Fruit fly (Drosophila melanogaster) whole organism, wandering third instar larva: ENCODE results near the gene Cep290.

Experiments
- Abd-B ChIP-seq: fragments of >200 bp; optimal IDR thresholded peaks from 2 replicates; lab custom pipeline; 2017; ENCODE audit warnings: missing biosample characterization, missing genetic modification characterization
- CG32264 ChIP-seq: fragments of 200-800 bp; sonication (Bioruptor generic); optimal IDR thresholded peaks from 2 replicates; lab custom pipeline; 2016; ENCODE audit warnings: missing biosample characterization, missing genetic modification characterization
- Dif ChIP-seq: fragments of 200-275, 200-300 bp; sonication (Bioruptor generic); optimal IDR thresholded peaks from 2 replicates; lab custom pipeline; 2018; ENCODE audit warnings: missing biosample characterization, missing genetic modification characterization; ENCODE audit not compliant: partially characterized antibody
- GATAd ChIP-seq: sonication (Bioruptor generic); optimal IDR thresholded peaks from 2 replicates; lab custom pipeline; 2016; ENCODE audit warnings: missing biosample characterization, missing genetic modification characterization
- HLH106 ChIP-seq: fragments of 200-800 bp; optimal IDR thresholded peaks from 3 replicates; lab custom pipeline; 2019; ENCODE audit warnings: missing biosample characterization, mild to moderate bottlenecking, missing genetic modification characterization, moderate library complexity
- Hr78 ChIP-seq: fragments of >200 bp; optimal IDR thresholded peaks from 2 replicates; lab custom pipeline; 2017; ENCODE audit warnings: missing biosample characterization, missing genetic modification characterization
- OdsH ChIP-seq: fragments of 200-800 bp; sonication (Bioruptor generic); optimal IDR thresholded peaks from 2 replicates; lab custom pipeline; 2016; ENCODE audit warnings: missing biosample characterization, mild to moderate bottlenecking, missing genetic modification characterization
- Rel ChIP-seq, 2 experiments: fragments of 200-800 bp; sonication (Bioruptor generic) in 1 of 2; optimal IDR thresholded peaks; 2 replicates in 1 of 2; 3 replicates in 1 of 2; lab custom pipeline; 2016 to 2019; ENCODE audit warnings: mild to moderate bottlenecking in 2 of 2, missing biosample characterization in 2 of 2, missing genetic modification characterization in 2 of 2, moderate library complexity in 1 of 2
- Sp1 ChIP-seq: fragments of 200-800 bp; sonication (Bioruptor generic); optimal IDR thresholded peaks from 3 replicates; lab custom pipeline; 2019; ENCODE audit warnings: missing biosample characterization, mild to moderate bottlenecking, missing genetic modification characterization, moderate library complexity
- br ChIP-seq: fragments of 200-800 bp; sonication (Bioruptor generic); optimal IDR thresholded peaks from 2 replicates; lab custom pipeline; 2016; ENCODE audit warnings: missing biosample characterization, missing genetic modification characterization
- foxo ChIP-seq, 2 experiments: fragments of 200-800 bp; sonication (Bioruptor generic); optimal IDR thresholded peaks; 2 replicates in 1 of 2; 3 replicates in 1 of 2; lab custom pipeline; 2016 to 2017; ENCODE audit warnings: missing biosample characterization in 2 of 2, missing genetic modification characterization in 2 of 2
- fru ChIP-seq: fragments of 200-800 bp; sonication (Bioruptor generic); optimal IDR thresholded peaks from 3 replicates; lab custom pipeline; 2016; ENCODE audit warnings: missing biosample characterization, mild to moderate bottlenecking, missing genetic modification characterization
- h ChIP-seq: fragments of 200-800 bp; sonication (Bioruptor generic); optimal IDR thresholded peaks from 3 replicates; lab custom pipeline; 2016; ENCODE audit warnings: missing biosample characterization, mild to moderate bottlenecking, missing genetic modification characterization
- jim ChIP-seq: fragments of 175-275, 200-325 bp; sonication (Bioruptor generic); optimal IDR thresholded peaks from 2 replicates; lab custom pipeline; 2016; ENCODE audit warnings: missing biosample characterization, mild to moderate bottlenecking, missing genetic modification characterization
- lola ChIP-seq: fragments of >200 bp; optimal IDR thresholded peaks from 2 replicates; lab custom pipeline; 2017; ENCODE audit warnings: missing biosample characterization, missing genetic modification characterization
- psq ChIP-seq: fragments of 200-800 bp; sonication (Bioruptor generic); optimal IDR thresholded peaks from 3 replicates; lab custom pipeline; 2017; ENCODE audit warnings: missing biosample characterization, mild to moderate bottlenecking, missing genetic modification characterization, moderate library complexity
- sage ChIP-seq: fragments of 200-800 bp; sonication (Bioruptor generic); optimal IDR thresholded peaks from 2 replicates; lab custom pipeline; 2016; ENCODE audit warnings: missing biosample characterization, mild to moderate bottlenecking, missing genetic modification characterization
- tai ChIP-seq: sonication (Bioruptor generic); optimal IDR thresholded peaks from 2 replicates; lab custom pipeline; 2016; ENCODE audit warnings: missing biosample characterization, missing genetic modification characterization

Cep290 gene

dm6 chr3L:897080-897479, 53.4 kb downstream of the Cep290 start, which contains the start of gene CG34057:
TSS of gene CG34057 (plus strand) at chr3L:897380.
- TF ChIP-seq h (no peak), Sp1 (GFP tag; lab: Kevin White, UChicago) (no peak), lola (GFP tag; lab: Kevin White, UChicago) (no peak), jim (GFP tag; lab: Kevin White, UChicago) (no peak), foxo (GFP tag; optimal IDR thresholded peaks at IDR 0.05; lab: Kevin White, UChicago) (no peak), Dif (GFP tag; lab: Kevin White, UChicago) (no peak), GATAd (GFP tag; lab: Kevin White, UChicago) (no peak)
- TF ChIP-seq, all 38 proteins: peak for 0

- TF ChIP-seq fru: no peak
- no peak for TF ChIP-seq Hr78 (GFP tag; lab: Kevin White, UChicago)
- TF ChIP-seq sage (GFP tag; lab: Kevin White, UChicago): no peak
- no peak for TF ChIP-seq psq (GFP tag; lab: Kevin White, UChicago)
- no peak for TF ChIP-seq tai (GFP tag; lab: Kevin White, UChicago)
- TF ChIP-seq h: no peak
- no peak for TF ChIP-seq br (GFP tag; lab: Kevin White, UChicago)
- TF ChIP-seq Abd-B: no peak
- no peak for TF ChIP-seq HLH106 (tag; lab: Kevin White, UChicago)
- no peak for TF ChIP-seq Rel (GFP tag; optimal IDR thresholded peaks at IDR 0.05; lab: Kevin White, UChicago)
- no peak for TF ChIP-seq Rel (tag; optimal IDR thresholded peaks at IDR 0.05; lab: Kevin White, UChicago)
- no peak for TF ChIP-seq OdsH (GFP tag; lab: Kevin White, UChicago)
- no peak for TF ChIP-seq CG32264 (GFP tag; lab: Kevin White, UChicago)
Observed at dm6 chr3L:899304-899703, 55.6 kb downstream of the Cep290 start.
